Worm (Caenorhabditis elegans) whole organism, L1 larva: Measurements from ENCODE around the gene str-248.

ENCODE experiments used
- aha-1 ChIP-seq: fragments of 150-350 bp; optimal IDR thresholded peaks from 2 replicates; lab custom pipeline; 2014; ENCODE audit warnings: missing biosample characterization, missing genetic modification characterization
- ceh-8 ChIP-seq: fragments of 200-800 bp; sonication (Bioruptor generic); optimal IDR thresholded peaks from 2 replicates; lab custom pipeline; 2018; ENCODE audit warnings: mild to moderate bottlenecking, missing genetic modification characterization, moderate library complexity, missing compliant biosample characterization
- elt-3 ChIP-seq, 6 experiments: fragments of 150-350 bp in 1 of 6; sonication (generic microtip); optimal IDR thresholded peaks; 2 replicates each; lab custom pipeline; 2017 to 2018; ENCODE audit warnings: missing biosample characterization in 6 of 6, missing genetic modification characterization in 6 of 6, inconsistent platforms in 1 of 6
- ets-5 ChIP-seq: fragments of 200-800 bp; sonication (Bioruptor generic); IDR thresholded peaks from 2 replicates; pipeline ENCODE4 v1.3.6; 2022; ENCODE audit warnings: missing genetic modification characterization, missing compliant biosample characterization
- nhr-11 ChIP-seq: fragments of 150-350 bp; optimal IDR thresholded peaks from 2 replicates; lab custom pipeline; 2014; ENCODE audit warnings: missing biosample characterization, missing genetic modification characterization
- nhr-19 ChIP-seq: fragments of 200-800 bp; sonication (Bioruptor generic); conservative IDR thresholded peaks from 2 replicates; pipeline ENCODE4 v1.3.6; 2022; ENCODE audit warnings: missing genetic modification characterization, missing compliant biosample characterization
- nhr-237 ChIP-seq: fragments of 150-350 bp; optimal IDR thresholded peaks from 2 replicates; lab custom pipeline; 2014; ENCODE audit warnings: missing biosample characterization, missing genetic modification characterization
- nhr-47 ChIP-seq: sonication (generic microtip); optimal IDR thresholded peaks from 2 replicates; lab custom pipeline; 2016; ENCODE audit warnings: mild to moderate bottlenecking, missing genetic modification characterization, moderate library complexity, missing compliant biosample characterization
- nhr-77 ChIP-seq: fragments of 150-350 bp; optimal IDR thresholded peaks from 2 replicates; lab custom pipeline; 2014; ENCODE audit warnings: missing biosample characterization, missing genetic modification characterization
- nhr-84 ChIP-seq: sonication (generic microtip); optimal IDR thresholded peaks from 2 replicates; lab custom pipeline; 2017; ENCODE audit warnings: missing biosample characterization, missing genetic modification characterization
- nhr-90 ChIP-seq: sonication (generic microtip); optimal IDR thresholded peaks from 2 replicates; lab custom pipeline; 2016; ENCODE audit warnings: mild to moderate bottlenecking, missing genetic modification characterization, missing compliant biosample characterization; ENCODE audit not compliant: poor library complexity
- snpc-4 ChIP-seq: fragments of 150-350 bp; optimal IDR thresholded peaks from 2 replicates; lab custom pipeline; 2014; ENCODE audit warnings: missing biosample characterization, missing genetic modification characterization
- swsn-7 ChIP-seq: sonication (generic microtip); optimal IDR thresholded peaks from 2 replicates; lab custom pipeline; 2016; ENCODE audit warnings: missing genetic modification characterization, missing compliant biosample characterization

ce11 chrV:15594573-15594972 lies 34.9 kb downstream of the str-248 start, which contains the start of gene fbxa-139:
- TF ChIP-seq nhr-90 (tag; lab: Kevin White, UChicago) (no peak), ceh-8 (GFP tag; lab: Kevin White, UChicago) (no peak), nhr-11 (no peak), nhr-84 (no peak), ets-5 (GFP tag; lab: Robert Waterston, UW) (no peak), swsn-7 (no peak), nhr-47 (no peak), nhr-77 (tag; lab: Kevin White, UChicago) (no peak), nhr-237 (tag; lab: Kevin White, UChicago) (no peak), snpc-4 (tag; lab: Kevin White, UChicago) (no peak), elt-3 (tag; optimal IDR thresholded peaks at IDR 0.05; lab: Kevin White, UChicago) (no peak), aha-1 (no peak), nhr-19 (GFP tag; lab: Robert Waterston, UW) (no peak)
